Worm (Caenorhabditis elegans) whole organism, L3 larva: ENCODE measurements around the gene nhr-252.
A peak's percentile ranks its signal among the peaks of the same experiment; 100 is the strongest.

Source experiments
- ZK546.5 ChIP-seq: sonication (generic microtip); optimal IDR thresholded peaks from 2 replicates; lab custom pipeline; 2017; ENCODE audit warnings: missing biosample characterization, missing genetic modification characterization
- aly-2 ChIP-seq: fragments of 150-350 bp; optimal IDR thresholded peaks from 2 replicates; lab custom pipeline; 2014; ENCODE audit warnings: missing biosample characterization, missing genetic modification characterization
- ama-1 ChIP-seq: fragments of 150-350 bp; optimal IDR thresholded peaks from 2 replicates; lab custom pipeline; 2018
- ceh-28 ChIP-seq: fragments of 150-350 bp; optimal IDR thresholded peaks from 2 replicates; lab custom pipeline; 2014; ENCODE audit warnings: missing biosample characterization, missing genetic modification reagents, missing genetic modification characterization
- egl-5 ChIP-seq: fragments of 150-350 bp; optimal IDR thresholded peaks from 2 replicates; lab custom pipeline; 2017; ENCODE audit warnings: missing biosample characterization, missing genetic modification reagents, missing genetic modification characterization, inconsistent platforms
- elt-2 ChIP-seq: sonication (generic microtip); optimal IDR thresholded peaks from 2 replicates; lab custom pipeline; 2016; ENCODE audit warnings: missing genetic modification reagents, mild to moderate bottlenecking, missing genetic modification characterization, missing compliant biosample characterization
- fos-1 ChIP-seq: fragments of 150-350 bp; optimal IDR thresholded peaks from 2 replicates; lab custom pipeline; 2014; ENCODE audit warnings: missing biosample characterization, missing genetic modification characterization
- hmg-11 ChIP-seq: sonication (generic microtip); optimal IDR thresholded peaks from 2 replicates; lab custom pipeline; 2016; ENCODE audit warnings: missing genetic modification characterization, missing compliant biosample characterization
- jun-1 ChIP-seq: fragments of 150-350 bp; optimal IDR thresholded peaks from 2 replicates; lab custom pipeline; 2014; ENCODE audit warnings: missing biosample characterization, missing genetic modification reagents, missing genetic modification characterization
- lin-15B ChIP-seq: fragments of 150-350 bp; optimal IDR thresholded peaks from 2 replicates; lab custom pipeline; 2014; ENCODE audit warnings: missing biosample characterization, missing genetic modification characterization
- lsy-12 ChIP-seq: sonication (generic microtip); optimal IDR thresholded peaks from 2 replicates; lab custom pipeline; 2016; ENCODE audit warnings: mild to moderate bottlenecking, missing genetic modification characterization, missing compliant biosample characterization
- nhr-11 ChIP-seq: fragments of 150-350 bp; optimal IDR thresholded peaks from 2 replicates; lab custom pipeline; 2014; ENCODE audit warnings: missing biosample characterization, missing genetic modification characterization
- nhr-12 ChIP-seq: fragments of 150-350 bp; optimal IDR thresholded peaks from 2 replicates; lab custom pipeline; 2014; ENCODE audit warnings: missing biosample characterization, missing genetic modification characterization
- nhr-237 ChIP-seq: fragments of 150-350 bp; optimal IDR thresholded peaks from 2 replicates; lab custom pipeline; 2014; ENCODE audit warnings: missing biosample characterization, missing genetic modification characterization
- nhr-25 ChIP-seq: sonication (generic microtip); optimal IDR thresholded peaks from 2 replicates; lab custom pipeline; 2017; ENCODE audit warnings: missing biosample characterization, missing genetic modification characterization
- nhr-67 ChIP-seq: fragments of 150-350 bp; optimal IDR thresholded peaks from 2 replicates; lab custom pipeline; 2014; ENCODE audit warnings: missing biosample characterization, missing genetic modification characterization
- nhr-76 ChIP-seq: fragments of 150-350 bp; sonication (generic microtip); optimal IDR thresholded peaks from 5 replicates; lab custom pipeline; 2014; ENCODE audit warnings: missing biosample characterization, missing genetic modification characterization
- nhr-77 ChIP-seq: fragments of 150-350 bp; optimal IDR thresholded peaks from 2 replicates; lab custom pipeline; 2014; ENCODE audit warnings: missing biosample characterization, missing genetic modification characterization
- pha-4 ChIP-seq: fragments of 150-350 bp; optimal IDR thresholded peaks from 2 replicates; lab custom pipeline; 2014; ENCODE audit warnings: missing biosample characterization, missing genetic modification reagents, missing genetic modification characterization
- pqm-1 ChIP-seq: fragments of 150-350 bp; optimal IDR thresholded peaks from 2 replicates; lab custom pipeline; 2017; ENCODE audit warnings: missing biosample characterization, missing genetic modification characterization, inconsistent platforms
- sea-2 ChIP-seq: fragments of 150-350 bp; sonication (generic microtip); optimal IDR thresholded peaks from 4 replicates; lab custom pipeline; 2014; ENCODE audit warnings: missing biosample characterization, missing genetic modification reagents, missing genetic modification characterization
- skn-1 ChIP-seq: fragments of 150-350 bp; optimal IDR thresholded peaks from 2 replicates; lab custom pipeline; 2014; ENCODE audit warnings: missing biosample characterization, missing genetic modification characterization
- snpc-4 ChIP-seq: fragments of 150-350 bp; optimal IDR thresholded peaks from 2 replicates; lab custom pipeline; 2014; ENCODE audit warnings: missing biosample characterization, missing genetic modification characterization
- unc-62 ChIP-seq: fragments of 150-350 bp; sonication (generic microtip); optimal IDR thresholded peaks from 4 replicates; lab custom pipeline; 2014; ENCODE audit warnings: missing biosample characterization, missing genetic modification reagents, missing genetic modification characterization
- zag-1 ChIP-seq: fragments of 150-350 bp; optimal IDR thresholded peaks from 2 replicates; lab custom pipeline; 2014; ENCODE audit warnings: missing biosample characterization, missing genetic modification characterization
- ztf-11 ChIP-seq: fragments of 150-350 bp; optimal IDR thresholded peaks from 2 replicates; lab custom pipeline; 2014; ENCODE audit warnings: missing biosample characterization, missing genetic modification characterization
- ztf-4 ChIP-seq: fragments of 150-350 bp; optimal IDR thresholded peaks from 2 replicates; lab custom pipeline; 2014; ENCODE audit warnings: missing biosample characterization, missing genetic modification characterization

Gene nhr-252

ce11 chrV:384511-384910 lies 19.9 kb upstream of the nhr-252 start:
- no peak for TF ChIP-seq lsy-12 (tag; lab: Kevin White, UChicago)
- peak; percentile 83 for TF ChIP-seq elt-2 (tag; lab: Kevin White, UChicago)
- peak; percentile 31 for TF ChIP-seq pqm-1 (tag; lab: Kevin White, UChicago)

ce11 chrV:385488-385887 lies 18.9 kb upstream of the nhr-252 start, which contains the start of gene lipl-5:
Gene lipl-5, plus strand, starts transcription at chrV:385746.
- TF ChIP-seq snpc-4 (tag; lab: Kevin White, UChicago) (no peak), ama-1 (lab: Kevin White, UChicago) (no peak), zag-1 (tag; lab: Kevin White, UChicago) (no peak), elt-2 (tag; lab: Kevin White, UChicago) (peak; percentile 96), unc-62 (GFP tag; lab: Kevin White, UChicago) (no peak), skn-1 (tag; lab: Kevin White, UChicago) (no peak), pqm-1 (tag; lab: Kevin White, UChicago) (peak; percentile 90), nhr-25 (tag; lab: Kevin White, UChicago) (no peak), nhr-12 (tag; lab: Kevin White, UChicago) (no peak), pha-4 (tag; lab: Kevin White, UChicago) (peak; percentile 54), jun-1 (tag; lab: Kevin White, UChicago) (peak; percentile 45), nhr-11 (no peak), ztf-4 (tag; lab: Kevin White, UChicago) (no peak), ZK546.5 (no peak)

- TF ChIP-seq egl-5 (no peak), ztf-11 (tag; lab: Kevin White, UChicago) (no peak), fos-1 (tag; lab: Kevin White, UChicago) (no peak), ztf-4 (tag; lab: Kevin White, UChicago) (no peak), nhr-67 (no peak), zag-1 (tag; lab: Kevin White, UChicago) (no peak), nhr-77 (tag; lab: Kevin White, UChicago) (no peak)
Observed at ce11 chrV:388397-388796, 16.0 kb upstream of the nhr-252 start, which contains the start of gene ZK6.6. Gene ZK6.6, plus strand, starts transcription at chrV:388697.

- no peak for TF ChIP-seq elt-2 (tag; lab: Kevin White, UChicago)
Observed at ce11 chrV:392199-392678, 12.2 kb upstream of the nhr-252 start, which contains the start of gene nhr-254. Gene nhr-254, plus strand, starts transcription at chrV:392628.

ce11 chrV:396309-396708 lies 8.1 kb upstream of the nhr-252 start, which contains the start of gene nhr-253:
Gene nhr-253, plus strand, starts transcription at chrV:396593.
- TF ChIP-seq ceh-28 (tag; lab: Kevin White, UChicago) (no peak), nhr-11 (peak; percentile 46)

- no peak for TF ChIP-seq nhr-76 (tag; lab: Kevin White, UChicago)
- no peak for TF ChIP-seq elt-2 (tag; lab: Kevin White, UChicago)
- no peak for TF ChIP-seq nhr-237
- TF ChIP-seq hmg-11 (tag; lab: Kevin White, UChicago): no peak
- no peak for TF ChIP-seq sea-2 (GFP tag; lab: Kevin White, UChicago)
- no peak for TF ChIP-seq lsy-12 (tag; lab: Kevin White, UChicago)
- TF ChIP-seq zag-1 (tag; lab: Kevin White, UChicago): no peak
Observed at ce11 chrV:399721-400120, 4.7 kb upstream of the nhr-252 start, which contains the start of gene scl-27. Gene scl-27, plus strand, starts transcription at chrV:400021.

ce11 chrV:403028-403427 lies 1.4 kb upstream of the nhr-252 start, which contains the start of gene srh-62:
Gene srh-62, minus strand, starts transcription at chrV:403128.
- TF ChIP-seq egl-5: no peak
- TF ChIP-seq, all 47 proteins: peak for 0

ce11 chrV:412820-413219 lies 8.4 kb downstream of the nhr-252 start:
- TF ChIP-seq lin-15B (no peak), aly-2 (tag; lab: Kevin White, UChicago) (no peak), elt-2 (tag; lab: Kevin White, UChicago) (no peak), snpc-4 (tag; lab: Kevin White, UChicago) (no peak), nhr-67 (no peak)
- TF ChIP-seq, all 47 proteins: peak for 0
